Fruit fly (Drosophila melanogaster) whole organism, embryonic: Measurements from ENCODE around the gene CG31921.

Experiments used
- Aef1 ChIP-seq: fragments of 200-800 bp; sonication (Bioruptor generic); IDR thresholded peaks from 3 replicates; pipeline ENCODE4 v1.3.6; 2022; ENCODE audit warnings: missing biosample characterization, missing genetic modification characterization
- Bdp1 ChIP-seq: fragments of 200-800 bp; sonication (Bioruptor generic); optimal IDR thresholded peaks from 3 replicates; lab custom pipeline; 2016; ENCODE audit warnings: missing biosample characterization, missing genetic modification characterization
- CG10565 ChIP-seq: fragments of 200-800 bp; sonication (Bioruptor generic); optimal IDR thresholded peaks from 3 replicates; lab custom pipeline; 2016; ENCODE audit warnings: missing biosample characterization, mild to moderate bottlenecking, missing genetic modification characterization
- CG12391 ChIP-seq: fragments of 200-800 bp; sonication (Bioruptor generic); optimal IDR thresholded peaks from 3 replicates; lab custom pipeline; 2018; ENCODE audit warnings: missing biosample characterization, mild to moderate bottlenecking, missing genetic modification characterization, moderate library complexity
- CG13123 ChIP-seq: fragments of 200-800 bp; sonication (Bioruptor generic); optimal IDR thresholded peaks from 2 replicates; lab custom pipeline; 2016; ENCODE audit warnings: missing biosample characterization, missing genetic modification characterization
- CG13894 ChIP-seq: fragments of 200-800 bp; sonication (Bioruptor generic); optimal IDR thresholded peaks from 3 replicates; lab custom pipeline; 2018; ENCODE audit warnings: missing biosample characterization, mild to moderate bottlenecking, missing genetic modification characterization, moderate library complexity
- CG14860 ChIP-seq: fragments of 200-800 bp; sonication (Bioruptor generic); IDR thresholded peaks from 3 replicates; pipeline ENCODE4 v1.3.6; 2022; ENCODE audit warnings: missing biosample characterization, missing genetic modification characterization; ENCODE audit not compliant: partially characterized antibody
- CG2116 ChIP-seq: fragments of 200-800 bp; sonication (Bioruptor generic); optimal IDR thresholded peaks from 3 replicates; lab custom pipeline; 2018; ENCODE audit warnings: missing biosample characterization, mild to moderate bottlenecking, missing genetic modification characterization
- CG31224 ChIP-seq: fragments of 200-800 bp; sonication (Bioruptor generic); IDR thresholded peaks from 2 replicates; pipeline ENCODE4 v1.3.6; 2022; ENCODE audit warnings: missing biosample characterization, missing genetic modification characterization
- CG32772 ChIP-seq: fragments of 200-800 bp; sonication (Bioruptor generic); IDR thresholded peaks from 2 replicates; pipeline ENCODE4 v1.3.6; 2022; ENCODE audit warnings: missing biosample characterization, missing genetic modification characterization
- CG34224 ChIP-seq: fragments of 200-800 bp; sonication (Bioruptor generic); IDR thresholded peaks from 3 replicates; pipeline ENCODE4 v1.3.6; 2022; ENCODE audit warnings: missing biosample characterization, missing genetic modification characterization; ENCODE audit not compliant: partially characterized antibody
- CG42726 ChIP-seq: fragments of 200-800 bp; sonication (Bioruptor generic); IDR thresholded peaks from 2 replicates; pipeline ENCODE4 v1.3.6; 2022; ENCODE audit warnings: missing biosample characterization, missing genetic modification characterization; ENCODE audit not compliant: partially characterized antibody
- CG8290 ChIP-seq, 3 experiments: fragments of 200-800 bp; sonication (Bioruptor generic); optimal IDR thresholded peaks; 2 replicates each; lab custom pipeline; 2016 to 2019; ENCODE audit warnings: missing biosample characterization in 3 of 3, missing genetic modification characterization in 3 of 3, mild to moderate bottlenecking in 2 of 3, moderate library complexity in 1 of 3
- Dek ChIP-seq: fragments of 200-800 bp; sonication (Bioruptor generic); optimal IDR thresholded peaks from 3 replicates; lab custom pipeline; 2019; ENCODE audit warnings: missing biosample characterization, mild to moderate bottlenecking, missing genetic modification characterization, moderate library complexity
- Dip3 ChIP-seq: fragments of 200-800 bp; sonication (Bioruptor generic); optimal IDR thresholded peaks from 3 replicates; lab custom pipeline; 2016; ENCODE audit warnings: missing biosample characterization, missing genetic modification characterization
- Doc2 ChIP-seq: fragments of 200-800 bp; sonication (Bioruptor generic); IDR thresholded peaks from 2 replicates; pipeline ENCODE4 v1.3.6; 2022; ENCODE audit warnings: missing biosample characterization, missing genetic modification characterization
- E2f2 ChIP-seq: fragments of 200-800 bp; sonication (Bioruptor generic); IDR thresholded peaks from 2 replicates; pipeline ENCODE4 v1.3.6; 2022; ENCODE audit warnings: missing biosample characterization, missing genetic modification characterization
- Gug ChIP-seq: fragments of 200-800 bp; sonication (Bioruptor generic); IDR thresholded peaks from 4 replicates; pipeline ENCODE4 v1.3.6; 2022; ENCODE audit warnings: missing biosample characterization, missing genetic modification characterization
- Hey ChIP-seq: fragments of 200-800 bp; sonication (Bioruptor generic); optimal IDR thresholded peaks from 3 replicates; lab custom pipeline; 2018; ENCODE audit warnings: missing biosample characterization, mild to moderate bottlenecking, missing genetic modification characterization
- MBD-R2 ChIP-seq: fragments of 200-800 bp; sonication (Bioruptor generic); IDR thresholded peaks from 2 replicates; pipeline ENCODE4 v1.3.6; 2022; ENCODE audit warnings: missing biosample characterization, missing genetic modification characterization
- Mad ChIP-seq: fragments of 200-800 bp; sonication (Bioruptor generic); optimal IDR thresholded peaks from 2 replicates; lab custom pipeline; 2016; ENCODE audit warnings: missing biosample characterization, missing genetic modification characterization
- Nf-YB ChIP-seq: fragments of 200-800 bp; sonication (Bioruptor generic); optimal IDR thresholded peaks from 3 replicates; lab custom pipeline; 2019; ENCODE audit warnings: missing biosample characterization, mild to moderate bottlenecking, missing genetic modification characterization, moderate library complexity
- Oaz ChIP-seq: fragments of 200-800 bp; sonication (Bioruptor generic); IDR thresholded peaks from 2 replicates; pipeline ENCODE4 v1.3.6; 2022; ENCODE audit warnings: missing biosample characterization, missing genetic modification characterization
- Sox100B ChIP-seq: fragments of 200-800 bp; sonication (Bioruptor generic); optimal IDR thresholded peaks from 3 replicates; lab custom pipeline; 2018; ENCODE audit warnings: missing biosample characterization, mild to moderate bottlenecking, missing genetic modification characterization
- Sox102F ChIP-seq: fragments of 200-800 bp; sonication (Bioruptor generic); optimal IDR thresholded peaks from 2 replicates; lab custom pipeline; 2018; ENCODE audit warnings: missing biosample characterization, mild to moderate bottlenecking, missing genetic modification characterization, moderate library complexity
- Stat92E ChIP-seq, 3 experiments: fragments of >200 bp in 2 of 3; fragments of 200-800 bp in 1 of 3; sonication (Bioruptor generic) in 1 of 3; optimal IDR thresholded peaks; 2 replicates each; lab custom pipeline; 2017 to 2019; ENCODE audit warnings: missing biosample characterization in 3 of 3, missing genetic modification characterization in 3 of 3, mild to moderate bottlenecking in 1 of 3, moderate library complexity in 1 of 3
- Trl ChIP-seq, 3 experiments: fragments of >200 bp in 2 of 3; fragments of 200-800 bp in 1 of 3; sonication (Bioruptor generic) in 1 of 3; optimal IDR thresholded peaks; 2 replicates in 1 of 3; 3 replicates in 2 of 3; lab custom pipeline; 2016 to 2017; ENCODE audit warnings: missing biosample characterization in 1 of 3, missing genetic modification characterization in 1 of 3
- Vsx1 ChIP-seq: fragments of 200-800 bp; sonication (Bioruptor generic); optimal IDR thresholded peaks from 2 replicates; lab custom pipeline; 2017; ENCODE audit warnings: missing biosample characterization, mild to moderate bottlenecking, missing genetic modification characterization, missing genetic modification reagents
- ap ChIP-seq: fragments of 200-800 bp; sonication (Bioruptor generic); IDR thresholded peaks from 2 replicates; pipeline ENCODE4 v1.3.6; 2022; ENCODE audit warnings: missing biosample characterization, missing genetic modification characterization
- cas ChIP-seq: fragments of 200-800 bp; sonication (Bioruptor generic); IDR thresholded peaks from 2 replicates; pipeline ENCODE4 v1.3.6; 2022; ENCODE audit warnings: missing biosample characterization, missing genetic modification characterization
- caup ChIP-seq: fragments of 200-800 bp; sonication (Bioruptor generic); optimal IDR thresholded peaks from 3 replicates; lab custom pipeline; 2017; ENCODE audit warnings: missing biosample characterization, mild to moderate bottlenecking, missing genetic modification characterization, moderate library complexity; ENCODE audit not compliant: severe bottlenecking
- cwo ChIP-seq: fragments of 200-800 bp; sonication (Bioruptor generic); optimal IDR thresholded peaks from 3 replicates; lab custom pipeline; 2017; ENCODE audit warnings: missing biosample characterization, missing genetic modification characterization, mild to moderate bottlenecking, moderate library complexity, missing genetic modification reagents
- gce ChIP-seq: fragments of 200-800 bp; sonication (Bioruptor generic); IDR thresholded peaks from 3 replicates; pipeline ENCODE4 v1.3.6; 2022; ENCODE audit warnings: missing biosample characterization, missing genetic modification characterization
- gcm ChIP-seq: fragments of 200-800 bp; sonication (Bioruptor generic); optimal IDR thresholded peaks from 2 replicates; lab custom pipeline; 2019; ENCODE audit warnings: missing biosample characterization, mild to moderate bottlenecking, missing genetic modification characterization, moderate library complexity
- grn ChIP-seq: fragments of 200-800 bp; sonication (Bioruptor generic); optimal IDR thresholded peaks from 3 replicates; lab custom pipeline; 2017; ENCODE audit warnings: missing biosample characterization, missing genetic modification characterization
- gro ChIP-seq: fragments of 200-800 bp; sonication (Bioruptor generic); optimal IDR thresholded peaks from 2 replicates; lab custom pipeline; 2016; ENCODE audit warnings: missing biosample characterization, missing genetic modification characterization
- lab ChIP-seq: fragments of 200-800 bp; sonication (Bioruptor generic); optimal IDR thresholded peaks from 3 replicates; lab custom pipeline; 2017; ENCODE audit warnings: missing biosample characterization, missing genetic modification characterization, mild to moderate bottlenecking, moderate library complexity, missing genetic modification reagents
- luna ChIP-seq: fragments of 200-800 bp; sonication (Bioruptor generic); optimal IDR thresholded peaks from 2 replicates; lab custom pipeline; 2016; ENCODE audit warnings: missing biosample characterization, missing genetic modification characterization
- maf-S ChIP-seq: fragments of 200-800 bp; sonication (Bioruptor generic); optimal IDR thresholded peaks from 2 replicates; lab custom pipeline; 2016; ENCODE audit warnings: missing biosample characterization, missing genetic modification characterization
- mirr ChIP-seq: fragments of 200-800 bp; sonication (Bioruptor generic); optimal IDR thresholded peaks from 3 replicates; lab custom pipeline; 2018; ENCODE audit warnings: missing biosample characterization, mild to moderate bottlenecking, missing genetic modification characterization
- oc ChIP-seq: fragments of 200-800 bp; sonication (Bioruptor generic); optimal IDR thresholded peaks from 2 replicates; lab custom pipeline; 2018; ENCODE audit warnings: missing biosample characterization, mild to moderate bottlenecking, missing genetic modification characterization, moderate library complexity
- onecut ChIP-seq: fragments of 200-800 bp; sonication (Bioruptor generic); IDR thresholded peaks from 2 replicates; pipeline ENCODE4 v1.3.6; 2022; ENCODE audit warnings: missing biosample characterization, missing genetic modification characterization
- repo ChIP-seq: fragments of 200-800 bp; sonication (Bioruptor generic); optimal IDR thresholded peaks from 2 replicates; lab custom pipeline; 2016; ENCODE audit warnings: missing biosample characterization, missing genetic modification characterization
- run ChIP-seq: fragments of 200-800 bp; sonication (Bioruptor generic); optimal IDR thresholded peaks from 3 replicates; lab custom pipeline; 2018; ENCODE audit warnings: missing biosample characterization, mild to moderate bottlenecking, missing genetic modification characterization
- sug ChIP-seq: fragments of 200-800 bp; optimal IDR thresholded peaks from 2 replicates; lab custom pipeline; 2019; ENCODE audit warnings: missing biosample characterization, mild to moderate bottlenecking, missing genetic modification characterization, moderate library complexity
- tin ChIP-seq: fragments of 200-800 bp; sonication (Bioruptor generic); optimal IDR thresholded peaks from 3 replicates; lab custom pipeline; 2016; ENCODE audit warnings: missing biosample characterization, missing genetic modification characterization
- vvl ChIP-seq: fragments of 200-800 bp; sonication (Bioruptor generic); IDR thresholded peaks from 2 replicates; pipeline ENCODE4 v1.3.6; 2022; ENCODE audit warnings: missing biosample characterization, missing genetic modification characterization
- z ChIP-seq: fragments of 200-800 bp; sonication (Bioruptor generic); IDR thresholded peaks from 3 replicates; pipeline ENCODE4 v1.3.6; 2022; ENCODE audit warnings: missing biosample characterization, missing genetic modification characterization
- zen ChIP-seq: fragments of 200-800 bp; sonication (Bioruptor generic); optimal IDR thresholded peaks from 3 replicates; lab custom pipeline; 2018; ENCODE audit warnings: missing biosample characterization, mild to moderate bottlenecking, missing genetic modification characterization, moderate library complexity

Gene CG31921

dm6 chr2L:377780-378222 lies 45.7 kb upstream of the CG31921 start, which contains the start of gene al (continued):
- TF ChIP-seq CG42726 (GFP tag; lab: Robert Waterston, UW), result 0 out of 2 replicates have a peak, but pooled peaks have one; percentile 12
- TF ChIP-seq z (GFP tag; lab: Robert Waterston, UW), result 0 out of 3 replicates have a peak, but pooled peaks have one; percentile 46
- TF ChIP-seq CG8290 (GFP tag; optimal IDR thresholded peaks at IDR 0.05; lab: Kevin White, UChicago), result no peak
- no peak for TF ChIP-seq CG8290 (tag; optimal IDR thresholded peaks at IDR 0.05; lab: Kevin White, UChicago)
- no peak for TF ChIP-seq luna
- no peak for TF ChIP-seq repo (GFP tag; lab: Kevin White, UChicago)
- peak; percentile 88 for TF ChIP-seq Aef1 (GFP tag; lab: Robert Waterston, UW)
- TF ChIP-seq Sox100B (GFP tag; lab: Kevin White, UChicago), result no peak
- TF ChIP-seq CG10565 (GFP tag; lab: Kevin White, UChicago), result no peak
- TF ChIP-seq oc, result peak; percentile 18
- TF ChIP-seq onecut, result peak; percentile 82
- no peak for TF ChIP-seq lab
- peak; percentile 10 for TF ChIP-seq mirr
- TF ChIP-seq CG34224 (GFP tag; lab: Robert Waterston, UW), result peak; percentile 46; the same call in 1 of the 3 replicates
- TF ChIP-seq Sox102F, result no peak
- TF ChIP-seq vvl (GFP tag; lab: Robert Waterston, UW), result peak; percentile 49
- peak; percentile 54 to 63 for TF ChIP-seq Trl (optimal IDR thresholded peaks at IDR 0.05; lab: Kevin White, UChicago)
- no peak for TF ChIP-seq Trl (GFP tag; optimal IDR thresholded peaks at IDR 0.05; lab: Kevin White, UChicago)
- TF ChIP-seq maf-S (GFP tag; lab: Kevin White, UChicago), result no peak
- TF ChIP-seq Nf-YB (GFP tag; lab: Kevin White, UChicago), result peak; percentile 98
- peak; percentile 94 for TF ChIP-seq CG31224
- peak; percentile 7; the same call in 1 of the 2 replicates for TF ChIP-seq MBD-R2 (GFP tag; lab: Robert Waterston, UW)
- no peak for TF ChIP-seq Doc2 (GFP tag; lab: Robert Waterston, UW)

- TF ChIP-seq Hey (peak; percentile 37), Bdp1 (GFP tag; lab: Kevin White, UChicago) (no peak), zen (no peak), Vsx1 (GFP tag; lab: Kevin White, UChicago) (peak; percentile 21), grn (GFP tag; lab: Kevin White, UChicago) (peak; percentile 94), Oaz (GFP tag; lab: Robert Waterston, UW) (no peak), CG13123 (no peak), sug (tag; lab: Kevin White, UChicago) (peak; percentile 21)
These were observed 39.6 kb upstream of the CG31921 start for dm6 chr2L:371747-372146.

dm6 chr2L:369811-370210 lies 37.7 kb upstream of the CG31921 start:
- no peak for TF ChIP-seq CG13894 (tag; lab: Kevin White, UChicago)
- no peak for TF ChIP-seq CG32772
- no peak for TF ChIP-seq cas
- TF ChIP-seq Dip3 (GFP tag; lab: Kevin White, UChicago), result no peak
- TF ChIP-seq tin (GFP tag; lab: Kevin White, UChicago), result no peak
- TF ChIP-seq gce (GFP tag; lab: Robert Waterston, UW), result no peak
- no peak for TF ChIP-seq gcm (GFP tag; lab: Kevin White, UChicago)
- no peak for TF ChIP-seq CG12391 (tag; lab: Kevin White, UChicago)
- no peak for TF ChIP-seq run (tag; lab: Kevin White, UChicago)
- no peak for TF ChIP-seq Stat92E (GFP tag; optimal IDR thresholded peaks at IDR 0.05; lab: Kevin White, UChicago)
- peak; percentile 0 for TF ChIP-seq cwo (GFP tag; lab: Kevin White, UChicago)
- TF ChIP-seq gro (GFP tag; lab: Kevin White, UChicago), result no peak
- no peak for TF ChIP-seq Dek (tag; lab: Kevin White, UChicago)
- TF ChIP-seq Gug (GFP tag; lab: Robert Waterston, UW), result no peak
- no peak for TF ChIP-seq ap (GFP tag; lab: Robert Waterston, UW)
- TF ChIP-seq caup, result peak; percentile 63
- TF ChIP-seq E2f2, result no peak
- no peak for TF ChIP-seq CG14860 (GFP tag; lab: Robert Waterston, UW)
- TF ChIP-seq CG2116 (GFP tag; lab: Kevin White, UChicago), result no peak
- no peak for TF ChIP-seq Mad (GFP tag; lab: Kevin White, UChicago)
